Fruit fly (Drosophila melanogaster): Measurements from ENCODE around the gene ranshi.

ranshi gene

DNA sequence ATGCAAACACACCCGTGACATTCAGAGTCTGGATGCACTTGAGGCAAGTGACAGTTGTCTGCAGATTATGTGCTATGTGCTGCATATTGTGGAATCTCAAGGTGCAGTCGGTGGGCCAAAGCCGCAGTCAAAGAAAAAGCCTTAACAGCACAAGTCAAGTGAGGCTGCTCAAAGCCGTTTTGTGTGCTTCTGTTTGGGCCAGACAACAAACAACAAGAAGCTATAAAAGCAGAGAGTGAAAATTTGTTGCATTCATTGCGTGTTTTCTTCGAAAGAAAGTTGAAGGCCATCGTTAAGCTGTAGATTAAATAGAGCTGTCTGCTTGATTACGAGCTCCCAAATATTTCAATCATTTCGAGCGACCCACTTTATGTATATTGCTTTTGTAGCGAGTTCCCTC lies 12.4 kb upstream of the ranshi start:
- TF ChIP-seq EcR (GFP tag; optimal IDR thresholded peaks at IDR 0.05) (no peak), psq (optimal IDR thresholded peaks at IDR 0.05) (no peak), usp (GFP tag; optimal IDR thresholded peaks at IDR 0.05) (no peak), CG8478 (optimal IDR thresholded peaks at IDR 0.05) (no peak), pan (optimal IDR thresholded peaks at IDR 0.05) (no peak), Dll (optimal IDR thresholded peaks at IDR 0.05) (no peak)

dm6 chr3R:8741248-8741647 lies 11.8 kb upstream of the ranshi start:
- TF ChIP-seq usp (GFP tag; optimal IDR thresholded peaks at IDR 0.05) = no peak
- TF ChIP-seq psq (optimal IDR thresholded peaks at IDR 0.05) = no peak
- no peak for TF ChIP-seq CG8478 (optimal IDR thresholded peaks at IDR 0.05)
- TF ChIP-seq Dll (optimal IDR thresholded peaks at IDR 0.05) = no peak
- TF ChIP-seq pan (optimal IDR thresholded peaks at IDR 0.05) = no peak
- TF ChIP-seq EcR (GFP tag; optimal IDR thresholded peaks at IDR 0.05) = no peak

dm6 chr3R:8740118-8740517 lies 10.6 kb upstream of the ranshi start:
- TF ChIP-seq CG8478 (optimal IDR thresholded peaks at IDR 0.05) = no peak
- no peak for TF ChIP-seq EcR (GFP tag; optimal IDR thresholded peaks at IDR 0.05)
- no peak for TF ChIP-seq Dll (optimal IDR thresholded peaks at IDR 0.05)

DNA sequence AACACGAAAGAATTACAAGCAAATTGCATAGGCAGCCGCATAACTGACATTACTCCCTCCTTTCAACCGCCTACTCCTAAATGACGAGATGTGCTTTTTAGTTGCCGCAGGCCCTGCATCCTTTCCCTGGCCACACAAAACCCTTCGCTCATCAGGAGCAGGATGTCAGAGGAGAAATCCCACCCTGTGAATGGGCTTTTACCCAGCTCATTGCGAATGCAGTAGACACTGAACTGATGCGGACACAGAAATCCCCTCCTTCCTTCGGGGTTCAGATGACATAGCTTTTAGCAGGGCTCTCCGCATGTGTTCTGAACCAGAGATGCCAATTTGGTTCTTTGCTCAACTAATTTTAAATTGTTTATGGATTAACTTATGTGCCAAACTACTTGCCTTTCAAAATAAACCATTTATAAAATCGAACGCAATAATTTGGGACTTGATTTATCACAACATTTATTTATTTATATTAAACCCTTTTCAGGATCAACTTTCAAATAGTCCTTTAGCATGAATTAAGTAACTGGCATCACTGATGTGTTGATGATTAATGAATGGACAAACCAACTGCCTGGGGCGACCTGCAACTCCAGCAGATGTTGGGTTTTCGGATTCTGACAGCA lies 9.8 kb upstream of the ranshi start:
- TF ChIP-seq pan (optimal IDR thresholded peaks at IDR 0.05) (no peak), psq (optimal IDR thresholded peaks at IDR 0.05) (no peak)

DNA sequence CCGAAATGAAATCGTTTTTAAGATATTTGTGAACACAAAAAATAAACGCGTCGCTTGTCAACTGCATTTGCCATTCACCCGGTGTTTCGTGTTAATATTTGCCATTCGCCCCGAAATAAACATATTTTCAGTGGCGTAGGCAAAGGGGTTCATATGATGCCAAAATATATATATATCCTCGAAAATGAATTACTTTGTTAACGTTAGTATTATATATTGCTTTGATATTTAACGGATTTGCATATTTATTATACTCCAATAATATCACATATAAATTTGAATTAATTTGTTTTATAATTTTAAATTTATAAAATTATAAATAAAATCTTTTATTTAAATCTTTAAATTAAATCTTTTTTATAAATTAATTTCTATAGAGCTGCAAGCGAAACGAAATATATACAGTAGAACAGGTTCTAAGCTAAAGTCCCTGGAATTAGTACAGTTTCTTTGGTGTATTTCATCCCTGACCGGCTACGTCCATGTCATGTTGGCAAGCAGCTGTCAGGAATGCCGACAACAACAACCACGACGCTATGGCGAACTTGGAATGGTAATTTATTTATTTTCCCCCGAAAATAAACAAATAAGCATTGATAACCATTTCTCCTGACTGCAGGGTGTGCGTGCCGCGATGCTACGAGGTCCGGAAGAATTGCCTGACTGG lies 2.2 kb upstream of the ranshi start, which contains the start of the genes M1BP and CG8202:
TSS of gene M1BP (minus strand) at position 102 of the 667 bp plus-strand sequence.
TSS of gene CG8202 (plus strand) at position 495 of the 667 bp plus-strand sequence.
- TF ChIP-seq pan (optimal IDR thresholded peaks at IDR 0.05) (no peak), EcR (GFP tag; optimal IDR thresholded peaks at IDR 0.05) (no peak), CG8478 (optimal IDR thresholded peaks at IDR 0.05) (no peak), psq (optimal IDR thresholded peaks at IDR 0.05) (no peak)

- no peak for TF ChIP-seq EcR (GFP tag; optimal IDR thresholded peaks at IDR 0.05)
Measured at dm6 chr3R:8726632-8727031, 2.9 kb downstream of the ranshi start, which contains the start of gene CG8159. TSS of gene CG8159 (plus strand) at chr3R:8726854.

DNA sequence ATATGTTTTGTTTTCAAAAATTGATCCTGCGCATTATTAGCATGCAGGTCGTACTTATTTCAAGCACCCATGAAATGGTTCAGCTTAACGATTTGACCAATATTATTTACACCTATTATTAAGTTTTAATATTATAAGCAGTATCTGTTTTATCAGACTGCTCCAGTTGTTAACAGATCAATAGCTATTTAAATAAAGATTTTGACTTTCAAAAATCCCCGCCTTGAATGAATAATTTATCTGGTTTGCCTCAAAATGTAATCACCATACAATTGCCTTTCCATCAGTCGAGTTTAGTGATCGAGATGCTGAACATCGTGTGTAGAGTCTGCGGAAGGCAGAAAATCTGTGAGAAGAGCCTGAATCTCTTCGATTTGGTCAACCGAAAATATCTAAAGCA lies 4.3 kb downstream of the ranshi start, which contains the start of gene ouib:
TSS of gene ouib (plus strand) at position 301 of the 400 bp plus-strand sequence.
- TF ChIP-seq CG8478 (optimal IDR thresholded peaks at IDR 0.05) = no peak
- no peak for TF ChIP-seq psq (optimal IDR thresholded peaks at IDR 0.05)
- TF ChIP-seq Dll (optimal IDR thresholded peaks at IDR 0.05) = no peak
- no peak for TF ChIP-seq EcR (GFP tag; optimal IDR thresholded peaks at IDR 0.05)
- TF ChIP-seq usp (GFP tag; optimal IDR thresholded peaks at IDR 0.05) = no peak
- no peak for TF ChIP-seq pan (optimal IDR thresholded peaks at IDR 0.05)

dm6 chr3R:8722962-8723548 lies 6.4 kb downstream of the ranshi start, which contains the start of gene nom:
TSS of gene nom (plus strand) at chr3R:8723174.
- no peak for TF ChIP-seq psq (optimal IDR thresholded peaks at IDR 0.05)
- TF ChIP-seq pan (optimal IDR thresholded peaks at IDR 0.05) = no peak
- no peak for TF ChIP-seq EcR (GFP tag; optimal IDR thresholded peaks at IDR 0.05)
- no peak for TF ChIP-seq usp (GFP tag; optimal IDR thresholded peaks at IDR 0.05)
- no peak for TF ChIP-seq Dll (optimal IDR thresholded peaks at IDR 0.05)
- TF ChIP-seq CG8478 (optimal IDR thresholded peaks at IDR 0.05) = no peak

- TF ChIP-seq EcR (GFP tag; optimal IDR thresholded peaks at IDR 0.05) = no peak
Measured at dm6 chr3R:8721071-8721470, 8.4 kb downstream of the ranshi start, which contains the start of gene CG8136. TSS of gene CG8136 (plus strand) at chr3R:8721371.

DNA sequence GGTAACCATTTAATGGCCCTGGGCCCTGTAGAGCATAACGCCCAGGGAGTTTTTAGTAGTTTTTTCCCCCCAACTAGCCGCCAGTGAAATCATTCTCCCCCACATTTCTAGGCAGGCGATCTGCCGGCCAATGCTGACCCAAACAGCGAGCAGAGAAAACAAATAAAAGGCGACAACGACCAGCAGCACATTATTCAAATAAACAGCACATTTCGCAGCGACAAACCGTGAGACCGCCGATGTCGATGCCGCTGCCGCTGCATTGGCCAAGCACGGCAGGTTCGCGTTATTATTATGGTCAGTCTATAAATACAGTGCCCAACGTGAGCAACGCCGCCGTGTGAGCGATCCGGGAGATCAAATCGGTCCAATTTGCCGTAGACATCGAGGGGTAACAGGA lies 10.6 kb downstream of the ranshi start, which contains the start of gene CG11760:
TSS of gene CG11760 (plus strand) at position 301 of the 400 bp plus-strand sequence.
- TF ChIP-seq EcR (GFP tag; optimal IDR thresholded peaks at IDR 0.05) (no peak), CG8478 (optimal IDR thresholded peaks at IDR 0.05) (no peak), usp (GFP tag; optimal IDR thresholded peaks at IDR 0.05) (no peak), pan (optimal IDR thresholded peaks at IDR 0.05) (no peak), psq (optimal IDR thresholded peaks at IDR 0.05) (no peak), Dll (optimal IDR thresholded peaks at IDR 0.05) (no peak)

DNA sequence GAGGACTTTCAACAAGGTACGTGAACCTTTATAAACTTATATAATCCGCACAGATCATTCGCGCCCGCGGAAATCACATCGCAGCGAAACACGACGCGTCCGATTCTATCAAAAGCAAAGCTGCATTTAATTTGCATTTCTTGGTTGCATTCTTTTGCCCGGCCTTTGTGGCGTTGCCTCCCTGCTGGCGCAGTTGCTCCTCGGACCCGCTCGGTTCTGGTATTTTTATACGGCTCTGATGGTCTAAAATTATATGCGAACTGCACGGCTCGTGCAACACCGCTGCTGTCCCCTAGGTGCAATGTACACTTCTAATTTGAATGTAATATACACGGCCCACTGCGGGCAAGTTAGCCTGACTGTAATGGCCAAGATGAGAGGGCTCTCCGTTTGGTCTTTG lies 11.1 kb downstream of the ranshi start, which contains the start of gene Cks85A:
TSS of gene Cks85A (minus strand) at position 101 of the 400 bp plus-strand sequence.
- TF ChIP-seq usp (GFP tag; optimal IDR thresholded peaks at IDR 0.05) = no peak
- TF ChIP-seq Dll (optimal IDR thresholded peaks at IDR 0.05) = no peak
- no peak for TF ChIP-seq CG8478 (optimal IDR thresholded peaks at IDR 0.05)
- no peak for TF ChIP-seq pan (optimal IDR thresholded peaks at IDR 0.05)
- TF ChIP-seq psq (optimal IDR thresholded peaks at IDR 0.05) = no peak
- no peak for TF ChIP-seq EcR (GFP tag; optimal IDR thresholded peaks at IDR 0.05)

dm6 chr3R:8716551-8716879 lies 13.0 kb downstream of the ranshi start:
- no peak for TF ChIP-seq EcR (GFP tag; optimal IDR thresholded peaks at IDR 0.05)
- TF ChIP-seq Dll (optimal IDR thresholded peaks at IDR 0.05) = no peak
- no peak for TF ChIP-seq usp (GFP tag; optimal IDR thresholded peaks at IDR 0.05)
- no peak for TF ChIP-seq CG8478 (optimal IDR thresholded peaks at IDR 0.05)
- no peak for TF ChIP-seq pan (optimal IDR thresholded peaks at IDR 0.05)
- no peak for TF ChIP-seq psq (optimal IDR thresholded peaks at IDR 0.05)

All from whole organism.